Fruit fly (Drosophila melanogaster) ovary, adult (tissue): Measurements from ENCODE around the gene CG7509.

ENCODE experiments used
- CG17801 ChIP-seq: fragments of 200-800 bp; optimal IDR thresholded peaks from 2 replicates; lab custom pipeline; 2019; ENCODE audit warnings: missing biosample characterization, mild to moderate bottlenecking, missing genetic modification characterization, moderate library complexity; ENCODE audit not compliant: partially characterized antibody

The CG7509 gene

DNA sequence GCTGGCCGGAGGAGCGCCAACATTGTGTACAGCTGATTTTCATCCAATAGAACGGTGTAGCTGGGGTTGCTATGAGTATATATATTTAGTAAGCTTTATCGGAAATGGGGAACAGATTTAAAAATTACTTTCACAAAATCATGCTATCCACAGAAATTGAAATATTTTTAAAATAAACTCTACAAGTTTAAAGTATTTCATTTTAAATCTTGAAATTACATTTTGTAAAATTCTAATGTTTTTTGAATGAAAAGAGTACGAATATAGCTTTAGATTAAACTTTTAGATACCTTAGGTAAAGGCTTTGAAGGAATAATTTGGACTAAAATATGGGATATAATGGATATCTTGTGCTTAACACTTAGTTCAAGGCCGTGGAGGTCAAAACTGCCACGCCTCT is 2.2 kb upstream of the CG7509 start, which contains the start of gene CG18808:
Gene CG18808 (minus strand): TSS at position 101 of the 400 bp plus-strand sequence.
- TF ChIP-seq CG17801, result no peak

DNA sequence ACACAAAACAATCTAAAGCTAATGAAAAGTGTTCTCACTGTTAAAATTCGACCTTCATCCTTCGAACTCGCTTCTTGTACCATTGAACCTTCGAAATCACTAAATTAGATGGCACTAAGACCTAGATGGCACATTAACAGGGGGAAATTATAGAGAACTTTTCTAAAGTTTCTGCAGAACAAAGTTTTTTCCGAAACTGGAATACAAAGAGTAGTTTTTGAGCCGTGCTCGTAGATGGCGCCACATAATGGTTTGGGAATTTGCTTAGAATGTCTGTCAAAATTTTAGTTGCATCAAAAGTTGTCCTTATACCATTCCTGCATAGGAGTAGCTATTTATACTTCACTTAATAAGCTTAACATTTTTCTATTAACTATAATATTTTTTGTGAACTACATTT is 677 bp upstream of the CG7509 start:
- TF ChIP-seq CG17801, result no peak

DNA sequence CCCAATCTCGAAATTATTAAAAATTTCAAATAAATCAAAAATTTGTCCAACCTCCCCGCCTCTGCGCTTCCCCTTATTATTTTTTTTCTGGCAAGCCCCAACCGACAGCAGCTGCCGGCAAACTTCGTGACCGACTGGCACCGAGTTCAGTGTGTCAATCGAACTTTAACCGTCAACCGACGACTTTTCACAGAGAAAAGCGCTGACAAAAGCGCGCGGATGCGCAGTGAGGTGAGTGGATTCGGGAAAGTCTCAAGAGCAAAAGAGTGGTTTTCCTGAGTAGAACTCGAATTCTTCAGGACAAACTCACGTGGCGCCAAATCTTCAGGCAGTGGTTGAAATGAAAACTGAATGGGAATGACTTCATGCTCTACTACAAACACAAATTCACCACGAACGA is 4.4 kb downstream of the CG7509 start:
- no peak for TF ChIP-seq CG17801

DNA sequence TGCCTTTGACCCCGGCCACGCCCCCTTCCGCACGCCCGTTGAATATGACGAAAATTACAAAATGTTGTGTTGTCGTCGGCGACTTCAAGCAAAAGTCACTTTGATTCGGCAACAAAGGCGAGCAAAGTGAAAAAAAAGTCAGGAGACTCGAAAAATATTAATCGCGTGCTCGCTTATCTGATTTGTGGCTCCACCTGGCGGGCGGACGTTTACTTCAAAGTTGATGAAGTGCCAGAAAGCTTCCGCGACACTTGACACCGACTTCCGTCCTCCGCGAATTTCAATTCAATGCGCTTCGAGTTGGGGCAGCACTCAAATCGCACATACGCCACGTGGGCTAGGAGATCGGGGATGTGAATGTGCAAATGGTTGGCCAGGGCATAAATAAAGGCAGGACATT is 28.6 kb downstream of the CG7509 start:
- TF ChIP-seq CG17801, result no peak

DNA sequence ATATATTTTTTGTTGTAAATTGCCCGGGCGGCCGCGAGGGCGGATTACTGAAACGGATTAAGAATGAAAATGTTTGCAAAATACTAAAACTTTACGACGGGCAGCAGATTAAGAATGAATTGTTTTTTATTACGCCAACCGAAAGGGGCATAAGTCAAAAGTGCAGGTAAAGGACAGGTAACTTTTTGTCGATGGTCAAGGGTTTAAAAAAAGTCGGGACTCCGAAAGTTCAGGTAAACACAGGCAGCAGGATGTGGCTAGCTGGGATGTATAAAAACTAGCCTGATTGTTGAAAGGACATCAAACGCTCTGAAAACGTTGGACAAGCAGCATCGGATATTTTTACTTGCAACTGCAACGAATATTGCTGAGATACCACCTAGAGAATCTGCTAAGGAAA is 47.5 kb downstream of the CG7509 start, which contains the start of gene CG13711:
Gene CG13711 (plus strand): TSS at position 301 of the 400 bp plus-strand sequence.
- TF ChIP-seq CG17801, result no peak

DNA sequence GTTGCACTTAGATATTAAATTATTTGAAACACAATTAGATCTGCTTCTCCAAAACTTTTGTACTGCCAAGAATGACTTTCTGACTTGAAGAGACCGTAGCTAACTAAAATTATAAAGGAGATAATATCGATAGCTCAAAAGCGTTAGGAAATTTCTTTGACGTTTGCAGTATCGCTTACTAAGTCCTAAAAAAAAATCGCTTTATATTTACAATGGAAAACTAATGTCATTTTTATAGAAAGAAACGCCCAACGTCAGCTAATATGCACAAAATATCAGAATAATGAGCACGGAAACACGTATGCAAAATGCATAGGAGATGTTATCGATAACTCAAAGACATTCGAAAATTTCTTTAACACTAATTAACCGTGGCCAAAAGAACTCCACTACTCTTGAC is 51.4 kb downstream of the CG7509 start, which contains the start of gene CG12493:
Gene CG12493 (minus strand): TSS at position 101 of the 400 bp plus-strand sequence.
- TF ChIP-seq CG17801, result no peak
